Worm (Caenorhabditis elegans): Measurements from ENCODE around the gene Y105C5A.1274.
"Not testable (repeated sequence)": the region's sequence is repeated elsewhere in the genome, so short reads cannot be mapped to it uniquely, and the experiment has no call there.

ce11 chrIV:15590397-15590796 lies 44.1 kb upstream of the Y105C5A.1274 start, which contains the start of gene abu-5:
- not testable (repeated sequence) for TF ChIP-seq cog-1 (tag; optimal IDR thresholded peaks at IDR 0.05); T22C8.4 (GFP tag; IDR thresholded peaks at IDR 0.05)
